Worm (Caenorhabditis elegans) whole organism, L3 larva: ENCODE measurements around the gene npax-2.

Experiments used
- ceh-16 ChIP-seq: sonication (generic microtip); optimal IDR thresholded peaks from 2 replicates; lab custom pipeline; 2017; ENCODE audit warnings: missing biosample characterization, missing genetic modification characterization
- ceh-28 ChIP-seq: fragments of 150-350 bp; optimal IDR thresholded peaks from 2 replicates; lab custom pipeline; 2014; ENCODE audit warnings: missing biosample characterization, missing genetic modification reagents, missing genetic modification characterization
- ceh-82 ChIP-seq: fragments of 150-350 bp; optimal IDR thresholded peaks from 2 replicates; lab custom pipeline; 2014; ENCODE audit warnings: missing biosample characterization, missing genetic modification characterization
- daf-12 ChIP-seq: fragments of 150-350 bp; optimal IDR thresholded peaks from 2 replicates; lab custom pipeline; 2014; ENCODE audit warnings: missing biosample characterization, missing genetic modification reagents, missing genetic modification characterization
- egl-27 ChIP-seq: sonication (generic microtip); optimal IDR thresholded peaks from 4 replicates; lab custom pipeline; 2017; ENCODE audit warnings: missing biosample characterization, missing genetic modification reagents, missing genetic modification characterization
- egl-5 ChIP-seq: fragments of 150-350 bp; optimal IDR thresholded peaks from 2 replicates; lab custom pipeline; 2017; ENCODE audit warnings: missing biosample characterization, missing genetic modification reagents, missing genetic modification characterization, inconsistent platforms
- fkh-10 ChIP-seq: sonication (generic microtip); optimal IDR thresholded peaks from 2 replicates; lab custom pipeline; 2017; ENCODE audit warnings: missing biosample characterization, missing genetic modification reagents, missing genetic modification characterization
- fos-1 ChIP-seq: fragments of 150-350 bp; optimal IDR thresholded peaks from 2 replicates; lab custom pipeline; 2014; ENCODE audit warnings: missing biosample characterization, missing genetic modification characterization
- hmg-11 ChIP-seq: sonication (generic microtip); optimal IDR thresholded peaks from 2 replicates; lab custom pipeline; 2016; ENCODE audit warnings: missing genetic modification characterization, missing compliant biosample characterization
- lin-39 ChIP-seq: fragments of 150-350 bp; optimal IDR thresholded peaks from 2 replicates; lab custom pipeline; 2018; ENCODE audit warnings: missing biosample characterization, missing genetic modification reagents, missing genetic modification characterization
- mml-1 ChIP-seq: fragments of 150-350 bp; sonication (generic microtip); optimal IDR thresholded peaks from 3 replicates; lab custom pipeline; 2014; ENCODE audit warnings: missing biosample characterization, missing genetic modification characterization
- nfya-1 ChIP-seq: sonication (generic microtip); optimal IDR thresholded peaks from 2 replicates; lab custom pipeline; 2017; ENCODE audit warnings: missing genetic modification characterization, mild to moderate bottlenecking, missing compliant biosample characterization, antibody characterized with exemption, moderate library complexity; ENCODE audit not compliant: insufficient read depth
- nhr-11 ChIP-seq: fragments of 150-350 bp; optimal IDR thresholded peaks from 2 replicates; lab custom pipeline; 2014; ENCODE audit warnings: missing biosample characterization, missing genetic modification characterization
- nhr-12 ChIP-seq: fragments of 150-350 bp; optimal IDR thresholded peaks from 2 replicates; lab custom pipeline; 2014; ENCODE audit warnings: missing biosample characterization, missing genetic modification characterization
- nhr-23 ChIP-seq: fragments of 150-350 bp; optimal IDR thresholded peaks from 2 replicates; lab custom pipeline; 2014; ENCODE audit warnings: missing biosample characterization, missing genetic modification reagents, missing genetic modification characterization
- nhr-237 ChIP-seq: fragments of 150-350 bp; optimal IDR thresholded peaks from 2 replicates; lab custom pipeline; 2014; ENCODE audit warnings: missing biosample characterization, missing genetic modification characterization
- nhr-25 ChIP-seq: sonication (generic microtip); optimal IDR thresholded peaks from 2 replicates; lab custom pipeline; 2017; ENCODE audit warnings: missing biosample characterization, missing genetic modification characterization
- nhr-28 ChIP-seq: fragments of 150-350 bp; optimal IDR thresholded peaks from 2 replicates; lab custom pipeline; 2014; ENCODE audit warnings: missing biosample characterization, missing genetic modification characterization
- nhr-43 ChIP-seq: sonication (generic microtip); optimal IDR thresholded peaks from 2 replicates; lab custom pipeline; 2016; ENCODE audit warnings: mild to moderate bottlenecking, missing genetic modification characterization, missing compliant biosample characterization; ENCODE audit not compliant: poor library complexity, severe bottlenecking
- nhr-67 ChIP-seq: fragments of 150-350 bp; optimal IDR thresholded peaks from 2 replicates; lab custom pipeline; 2014; ENCODE audit warnings: missing biosample characterization, missing genetic modification characterization
- nhr-76 ChIP-seq: fragments of 150-350 bp; sonication (generic microtip); optimal IDR thresholded peaks from 5 replicates; lab custom pipeline; 2014; ENCODE audit warnings: missing biosample characterization, missing genetic modification characterization
- nhr-77 ChIP-seq: fragments of 150-350 bp; optimal IDR thresholded peaks from 2 replicates; lab custom pipeline; 2014; ENCODE audit warnings: missing biosample characterization, missing genetic modification characterization
- pha-4 ChIP-seq: fragments of 150-350 bp; optimal IDR thresholded peaks from 2 replicates; lab custom pipeline; 2014; ENCODE audit warnings: missing biosample characterization, missing genetic modification reagents, missing genetic modification characterization
- sea-2 ChIP-seq: fragments of 150-350 bp; sonication (generic microtip); optimal IDR thresholded peaks from 4 replicates; lab custom pipeline; 2014; ENCODE audit warnings: missing biosample characterization, missing genetic modification reagents, missing genetic modification characterization
- skn-1 ChIP-seq: fragments of 150-350 bp; optimal IDR thresholded peaks from 2 replicates; lab custom pipeline; 2014; ENCODE audit warnings: missing biosample characterization, missing genetic modification characterization
- snpc-4 ChIP-seq: fragments of 150-350 bp; optimal IDR thresholded peaks from 2 replicates; lab custom pipeline; 2014; ENCODE audit warnings: missing biosample characterization, missing genetic modification characterization
- tbx-2 ChIP-seq: sonication (generic microtip); optimal IDR thresholded peaks from 2 replicates; lab custom pipeline; 2016; ENCODE audit warnings: mild to moderate bottlenecking, missing genetic modification characterization, missing compliant biosample characterization
- ztf-11 ChIP-seq: fragments of 150-350 bp; optimal IDR thresholded peaks from 2 replicates; lab custom pipeline; 2014; ENCODE audit warnings: missing biosample characterization, missing genetic modification characterization
- ztf-4 ChIP-seq: fragments of 150-350 bp; optimal IDR thresholded peaks from 2 replicates; lab custom pipeline; 2014; ENCODE audit warnings: missing biosample characterization, missing genetic modification characterization

npax-2 gene

DNA sequence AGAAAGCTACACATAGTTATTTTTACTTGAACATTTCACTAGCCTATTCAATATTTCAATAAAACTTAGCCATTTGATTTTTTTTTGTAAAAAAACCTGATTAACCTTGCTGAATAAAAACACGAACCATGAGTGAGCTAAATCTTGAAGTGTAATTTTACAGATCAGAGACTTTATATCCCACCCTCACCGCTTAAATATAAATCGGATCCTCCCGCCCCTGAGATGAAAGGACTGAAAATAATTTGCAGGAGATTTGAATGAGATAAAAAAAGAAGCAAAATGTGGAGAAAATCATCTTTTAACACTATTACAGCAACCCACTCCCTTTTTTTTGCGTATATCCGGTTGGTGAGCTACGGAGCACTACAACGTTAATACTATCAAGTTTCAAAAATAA, at the start of gene npax-2:
npax-2 (minus strand) TSS at position 101 of the 400 bp plus-strand sequence.
- no peak for TF ChIP-seq skn-1 (tag; lab: Kevin White, UChicago)
- TF ChIP-seq lin-39 (tag; lab: Kevin White, UChicago): no peak
- TF ChIP-seq sea-2 (GFP tag; lab: Kevin White, UChicago): no peak
- TF ChIP-seq snpc-4 (tag; lab: Kevin White, UChicago): no peak
- TF ChIP-seq ztf-4 (tag; lab: Kevin White, UChicago): no peak

DNA sequence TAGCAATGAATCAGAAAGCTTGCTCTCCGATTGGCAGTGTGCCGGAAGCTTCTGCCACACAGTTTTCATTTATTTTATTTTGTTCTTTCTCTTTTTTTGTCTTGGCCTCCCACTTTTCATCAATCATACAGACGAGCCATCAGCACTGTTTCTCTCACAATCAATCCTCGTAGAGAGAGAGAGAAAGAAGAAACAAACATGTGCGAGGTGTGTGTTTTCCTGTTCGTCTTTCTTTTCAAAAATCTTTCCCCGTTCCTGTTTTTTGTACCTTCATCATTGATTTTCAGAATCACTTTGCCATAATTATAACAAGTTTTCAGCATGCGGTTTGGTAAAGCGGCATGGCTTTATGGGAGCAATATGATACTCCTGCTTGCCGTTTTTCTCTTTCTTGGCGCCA, 49.2 kb upstream of the npax-2 start, which contains the start of gene T24C12.1:
T24C12.1 (plus strand) TSS at position 301 of the 400 bp plus-strand sequence.
- TF ChIP-seq pha-4 (tag; lab: Kevin White, UChicago): no peak
- no peak for TF ChIP-seq nhr-28 (tag; lab: Kevin White, UChicago)
- TF ChIP-seq hmg-11 (tag; lab: Kevin White, UChicago): no peak
- no peak for TF ChIP-seq egl-27
- TF ChIP-seq ceh-82 (tag; lab: Kevin White, UChicago): no peak
- no peak for TF ChIP-seq egl-5
- no peak for TF ChIP-seq nhr-23
- TF ChIP-seq fos-1 (tag; lab: Kevin White, UChicago): no peak
- TF ChIP-seq nhr-77 (tag; lab: Kevin White, UChicago): no peak
- no peak for TF ChIP-seq nhr-12 (tag; lab: Kevin White, UChicago)
- no peak for TF ChIP-seq ceh-16 (tag; lab: Kevin White, UChicago)
- TF ChIP-seq, all 47 proteins: peak for 0

DNA sequence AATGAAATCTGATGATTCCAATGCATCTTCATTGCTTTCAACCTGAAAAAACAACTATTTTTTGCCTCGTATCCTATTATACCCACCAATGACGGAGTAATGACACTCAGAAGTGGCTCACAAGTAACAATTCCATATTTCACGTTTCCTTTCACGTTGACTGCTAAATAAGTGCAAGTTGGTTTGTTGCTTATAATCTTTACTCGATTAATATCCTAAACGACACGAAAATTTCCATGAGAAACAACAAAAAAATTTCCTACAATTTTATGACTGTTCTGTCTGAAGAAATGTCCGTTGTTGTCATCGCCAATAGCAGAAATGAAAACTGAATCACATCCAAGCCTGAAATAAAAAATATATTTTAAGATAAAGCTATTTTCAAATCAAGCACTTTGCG, 47.5 kb upstream of the npax-2 start:
- TF ChIP-seq nhr-25 (tag; lab: Kevin White, UChicago) (no peak), hmg-11 (tag; lab: Kevin White, UChicago) (no peak), daf-12 (no peak), tbx-2 (tag; lab: Kevin White, UChicago) (no peak), nhr-76 (tag; lab: Kevin White, UChicago) (no peak), ztf-11 (tag; lab: Kevin White, UChicago) (no peak), lin-39 (tag; lab: Kevin White, UChicago) (no peak), ceh-16 (tag; lab: Kevin White, UChicago) (no peak), ceh-28 (tag; lab: Kevin White, UChicago) (no peak), nhr-67 (no peak), sea-2 (GFP tag; lab: Kevin White, UChicago) (no peak)

DNA sequence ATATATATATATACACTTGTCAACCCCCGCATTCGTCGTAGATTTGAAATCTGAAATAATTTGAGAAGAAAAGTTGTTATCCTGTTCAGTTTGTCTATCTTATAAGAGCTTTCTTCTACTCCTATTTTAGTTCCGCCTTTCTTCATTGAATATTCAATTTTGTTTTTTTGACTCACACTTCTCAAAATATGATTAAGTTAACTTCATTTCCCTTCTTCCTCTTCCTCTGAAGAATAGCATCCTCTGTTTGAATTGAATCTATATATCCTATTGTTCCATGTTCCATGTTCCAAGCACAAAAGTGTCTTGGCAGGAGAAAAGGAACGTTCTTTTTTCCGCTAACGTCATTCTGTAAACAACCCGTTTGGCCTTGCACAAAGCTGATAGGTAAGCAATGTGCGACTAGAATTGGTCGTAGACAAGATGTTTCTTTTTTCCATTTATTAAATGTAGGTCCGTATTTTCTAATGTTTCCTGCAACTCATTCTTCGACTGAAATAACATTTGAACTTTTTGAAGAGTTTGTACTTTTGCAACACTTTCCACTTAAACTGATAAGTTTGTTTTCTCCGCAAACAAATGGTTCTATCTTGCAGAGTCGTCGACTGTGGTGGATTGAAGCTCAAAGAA, 42.1 kb upstream of the npax-2 start, which contains the start of gene gap-1:
gap-1 (plus strand) TSS at position 580 of the 630 bp plus-strand sequence.
- TF ChIP-seq sea-2 (GFP tag; lab: Kevin White, UChicago): no peak
- no peak for TF ChIP-seq nhr-237 (tag; lab: Kevin White, UChicago)
- TF ChIP-seq tbx-2 (tag; lab: Kevin White, UChicago): no peak
- no peak for TF ChIP-seq skn-1 (tag; lab: Kevin White, UChicago)
- TF ChIP-seq pha-4 (tag; lab: Kevin White, UChicago): peak; percentile 45
- TF ChIP-seq fkh-10 (GFP tag; lab: Kevin White, UChicago): peak; percentile 77
- no peak for TF ChIP-seq nfya-1
- TF ChIP-seq nhr-23: no peak
- no peak for TF ChIP-seq mml-1 (tag; lab: Kevin White, UChicago)
- TF ChIP-seq, all 47 proteins: peak for 2

DNA sequence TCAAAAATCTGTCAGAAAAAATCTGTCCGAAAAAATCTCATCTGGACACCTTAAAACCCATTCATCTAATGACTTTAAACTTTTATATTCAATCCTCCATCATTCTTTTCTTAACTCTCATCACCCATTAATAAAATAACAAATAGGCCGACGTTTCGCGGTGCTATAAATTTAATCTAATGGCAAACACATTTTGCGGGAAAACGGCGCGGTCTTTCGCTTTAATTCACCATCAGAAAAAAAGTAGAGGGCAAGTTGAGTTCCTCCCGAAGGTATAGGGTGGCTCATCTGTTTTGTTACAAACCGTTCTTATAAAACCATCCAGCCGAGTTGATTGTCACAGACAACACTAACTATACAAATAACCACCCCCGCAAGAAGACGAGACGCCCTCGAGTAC, 40.8 kb upstream of the npax-2 start:
- TF ChIP-seq mml-1 (tag; lab: Kevin White, UChicago) (no peak), nhr-11 (tag; lab: Kevin White, UChicago) (no peak), nhr-43 (tag; lab: Kevin White, UChicago) (no peak), ztf-11 (tag; lab: Kevin White, UChicago) (no peak), nhr-67 (no peak)

DNA sequence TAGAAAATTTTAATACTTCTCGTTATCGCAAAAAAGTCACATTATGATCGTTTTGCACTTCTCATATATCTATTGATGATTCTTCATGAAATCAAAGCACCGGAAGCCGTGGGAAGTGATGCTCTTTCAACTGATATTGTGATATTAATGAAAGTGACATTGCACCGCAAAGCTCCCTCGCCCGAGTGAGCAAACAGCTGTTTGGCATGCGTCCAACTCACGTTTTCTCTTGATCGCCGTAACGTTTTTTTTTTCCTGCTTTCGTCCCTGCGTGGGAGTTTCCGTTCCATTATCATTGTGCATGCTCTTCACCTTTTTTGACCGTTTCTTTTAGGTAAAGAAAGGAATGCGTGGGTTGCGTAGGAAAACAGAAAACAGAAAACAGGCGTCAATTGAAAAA, 39.0 kb upstream of the npax-2 start:
- no peak for TF ChIP-seq ceh-82 (tag; lab: Kevin White, UChicago)
